Worm (Caenorhabditis elegans) whole organism, L4 larva: ENCODE measurements around the gene srlf-18.

Source experiments
- F49E8.2 ChIP-seq: sonication (generic microtip); optimal IDR thresholded peaks from 2 replicates; lab custom pipeline; 2016; ENCODE audit warnings: missing compliant biosample characterization, mild to moderate bottlenecking, missing genetic modification characterization, borderline replicate concordance
- R02D3.7 ChIP-seq: fragments of 150-350 bp; sonication (generic microtip); optimal IDR thresholded peaks from 3 replicates; lab custom pipeline; 2014; ENCODE audit warnings: missing biosample characterization, missing genetic modification characterization
- Y5F2A.4 ChIP-seq: fragments of 200-800 bp; sonication (Bioruptor generic); optimal IDR thresholded peaks from 2 replicates; lab custom pipeline; 2018; ENCODE audit warnings: mild to moderate bottlenecking, missing genetic modification characterization, missing compliant biosample characterization
- ZK546.5 ChIP-seq, 2 experiments: sonication (generic microtip); optimal IDR thresholded peaks; 2 replicates each; lab custom pipeline; 2017; ENCODE audit warnings: missing biosample characterization in 2 of 2, missing genetic modification characterization in 2 of 2
- ama-1 ChIP-seq: fragments of 150-350 bp; optimal IDR thresholded peaks from 2 replicates; lab custom pipeline; 2014; ENCODE audit warnings: inconsistent platforms, mixed read lengths
- ceh-82 ChIP-seq: sonication (generic microtip); optimal IDR thresholded peaks from 2 replicates; lab custom pipeline; 2017; ENCODE audit warnings: missing biosample characterization, missing genetic modification characterization
- ces-1 ChIP-seq: fragments of 150-350 bp; sonication (generic microtip); optimal IDR thresholded peaks from 4 replicates; lab custom pipeline; 2014; ENCODE audit warnings: missing biosample characterization, missing genetic modification reagents, missing genetic modification characterization
- hmg-1.1 ChIP-seq: fragments of 200-800 bp; sonication (Bioruptor generic); IDR thresholded peaks from 2 replicates; pipeline ENCODE4 v1.3.6; 2022; ENCODE audit warnings: missing genetic modification reagents, missing genetic modification characterization, missing compliant biosample characterization
- lin-13 ChIP-seq: fragments of 150-350 bp; optimal IDR thresholded peaks from 2 replicates; lab custom pipeline; 2014; ENCODE audit warnings: missing biosample characterization, missing genetic modification reagents, missing genetic modification characterization
- mxl-2 ChIP-seq: fragments of 200-800 bp; sonication (Bioruptor generic); conservative IDR thresholded peaks from 2 replicates; pipeline ENCODE4 v1.3.6; 2022; ENCODE audit warnings: missing genetic modification reagents, missing genetic modification characterization, missing compliant biosample characterization
- nhr-11 ChIP-seq: fragments of 150-350 bp; optimal IDR thresholded peaks from 2 replicates; lab custom pipeline; 2014; ENCODE audit warnings: missing biosample characterization, missing genetic modification characterization
- nhr-237 ChIP-seq: sonication (generic microtip); optimal IDR thresholded peaks from 2 replicates; lab custom pipeline; 2017; ENCODE audit warnings: missing biosample characterization, missing genetic modification characterization
- nhr-6 ChIP-seq: fragments of 150-350 bp; optimal IDR thresholded peaks from 2 replicates; lab custom pipeline; 2014; ENCODE audit warnings: missing biosample characterization, missing genetic modification characterization
- snpc-4 ChIP-seq: fragments of 150-350 bp; optimal IDR thresholded peaks from 2 replicates; lab custom pipeline; 2014; ENCODE audit warnings: missing biosample characterization, missing genetic modification characterization

DNA sequence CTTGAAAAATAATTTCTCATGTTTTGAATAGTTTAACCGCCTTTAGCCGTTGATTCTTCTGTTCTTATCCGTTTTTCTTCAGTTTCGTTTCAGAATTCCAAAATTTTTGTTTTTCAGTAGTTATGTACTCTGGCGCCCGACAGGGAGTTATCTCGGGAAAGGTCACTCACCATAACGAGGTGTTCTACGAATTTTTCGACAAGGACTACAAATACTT is 41.9 kb upstream of the srlf-18 start, which contains the start of gene F01G4.4:
- TF ChIP-seq ZK546.5 (tag; optimal IDR thresholded peaks at IDR 0.05; lab: Kevin White, UChicago), result no peak
- TF ChIP-seq nhr-6 (tag; lab: Kevin White, UChicago), result no peak
- no peak for TF ChIP-seq lin-13 (GFP tag; lab: Kevin White, UChicago)
- no peak for TF ChIP-seq ces-1
- TF ChIP-seq nhr-237 (tag; lab: Kevin White, UChicago), result no peak
- TF ChIP-seq ama-1 (lab: Kevin White, UChicago), result no peak
- no peak for TF ChIP-seq snpc-4
- TF ChIP-seq hmg-1.1, result no peak
- no peak for TF ChIP-seq F49E8.2 (tag; lab: Kevin White, UChicago)
- TF ChIP-seq mxl-2 (GFP tag; lab: Robert Waterston, UW), result no peak
- TF ChIP-seq R02D3.7 (tag; lab: Kevin White, UChicago), result no peak
- TF ChIP-seq Y5F2A.4 (GFP tag; lab: Kevin White, UChicago), result no peak
- no peak for TF ChIP-seq ceh-82
- no peak for TF ChIP-seq nhr-11
